Worm (Caenorhabditis elegans) whole organism, young adult: ENCODE results near the gene cest-1.1.

Source experiments
- B0261.1 ChIP-seq: sonication (generic microtip); optimal IDR thresholded peaks from 2 replicates; lab custom pipeline; 2016; ENCODE audit warnings: mild to moderate bottlenecking, missing genetic modification characterization, moderate library complexity, missing compliant biosample characterization
- B0336.3 ChIP-seq: fragments of 200-800 bp; sonication (Bioruptor generic); IDR thresholded peaks from 2 replicates; pipeline ENCODE4 v1.3.6; 2022; ENCODE audit warnings: missing genetic modification characterization, missing compliant biosample characterization
- D2030.7 ChIP-seq: fragments of 200-800 bp; sonication (Bioruptor generic); IDR thresholded peaks from 2 replicates; pipeline ENCODE4 v1.3.6; 2022; ENCODE audit warnings: missing genetic modification reagents, missing genetic modification characterization, missing compliant biosample characterization
- F33H1.4 ChIP-seq: fragments of 200-800 bp; sonication (Bioruptor generic); IDR thresholded peaks from 2 replicates; pipeline ENCODE4 v1.3.6; 2022; ENCODE audit warnings: missing genetic modification reagents, missing genetic modification characterization, missing compliant biosample characterization
- F37B4.10 ChIP-seq: fragments of 200-800 bp; sonication (Bioruptor generic); IDR thresholded peaks from 2 replicates; pipeline ENCODE4 v1.3.6; 2022; ENCODE audit warnings: missing genetic modification characterization, missing compliant biosample characterization
- K11D2.4 ChIP-seq: fragments of 200-800 bp; sonication (Bioruptor generic); IDR thresholded peaks from 2 replicates; pipeline ENCODE4 v1.3.6; 2022; ENCODE audit warnings: missing genetic modification reagents, missing genetic modification characterization, missing compliant biosample characterization
- K12H6.12 ChIP-seq: fragments of 200-800 bp; sonication (Bioruptor generic); optimal IDR thresholded peaks from 2 replicates; lab custom pipeline; 2018; ENCODE audit warnings: mild to moderate bottlenecking, missing genetic modification characterization, missing compliant biosample characterization
- Y95B8A.8 ChIP-seq: fragments of 200-800 bp; sonication (Bioruptor generic); IDR thresholded peaks from 2 replicates; pipeline ENCODE4 v1.3.6; 2022; ENCODE audit warnings: missing genetic modification reagents, missing genetic modification characterization, missing compliant biosample characterization
- ZK185.1 ChIP-seq: sonication (generic microtip); optimal IDR thresholded peaks from 2 replicates; lab custom pipeline; 2016; ENCODE audit warnings: mild to moderate bottlenecking, missing genetic modification characterization, missing compliant biosample characterization; ENCODE audit not compliant: poor library complexity, severe bottlenecking
- ama-1 ChIP-seq, 3 experiments: fragments of 150-350 bp in 1 of 3; sonication (generic microtip) in 2 of 3; optimal IDR thresholded peaks; 2 replicates each; lab custom pipeline; 2014 to 2018; ENCODE audit warnings: missing biosample characterization in 2 of 3, missing genetic modification characterization in 2 of 3, missing genetic modification reagents in 2 of 3
- aptf-3 ChIP-seq: fragments of 200-800 bp; sonication (Bioruptor generic); IDR thresholded peaks from 2 replicates; pipeline ENCODE4 v1.3.6; 2022; ENCODE audit warnings: missing genetic modification characterization, missing compliant biosample characterization
- atf-7 ChIP-seq: sonication (generic microtip); optimal IDR thresholded peaks from 2 replicates; lab custom pipeline; 2017; ENCODE audit warnings: mild to moderate bottlenecking, missing genetic modification characterization, missing compliant biosample characterization
- attf-6 ChIP-seq: fragments of 200-800 bp; sonication (Bioruptor generic); IDR thresholded peaks from 2 replicates; pipeline ENCODE4 v1.3.6; 2022; ENCODE audit warnings: missing genetic modification reagents, missing genetic modification characterization, missing compliant biosample characterization
- bed-2 ChIP-seq: fragments of 200-800 bp; sonication (Bioruptor generic); IDR thresholded peaks from 2 replicates; pipeline ENCODE4 v1.3.6; 2022; ENCODE audit warnings: missing genetic modification reagents, missing genetic modification characterization, missing compliant biosample characterization
- cebp-1 ChIP-seq, 2 experiments: fragments of 200-800 bp in 1 of 2; sonication (Bioruptor generic) in 1 of 2; sonication (generic microtip) in 1 of 2; IDR thresholded peaks in 1 of 2; optimal IDR thresholded peaks in 1 of 2; 2 replicates each; pipeline versions ENCODE4 v1.3.6 to Lab custom; 2017 to 2022; ENCODE audit warnings: missing compliant biosample characterization in 2 of 2, missing genetic modification characterization in 2 of 2, mild to moderate bottlenecking in 1 of 2, missing genetic modification reagents in 1 of 2, moderate library complexity in 1 of 2
- cebp-2 ChIP-seq: fragments of 200-800 bp; sonication (Bioruptor generic); IDR thresholded peaks from 2 replicates; pipeline ENCODE4 v1.3.6; 2022; ENCODE audit warnings: missing genetic modification characterization, missing compliant biosample characterization
- ceh-100 ChIP-seq: fragments of 200-800 bp; sonication (Bioruptor generic); IDR thresholded peaks from 2 replicates; pipeline ENCODE4 v1.3.6; 2022; ENCODE audit warnings: missing genetic modification reagents, missing genetic modification characterization, missing compliant biosample characterization
- ceh-27 ChIP-seq: fragments of 200-800 bp; sonication (Bioruptor generic); optimal IDR thresholded peaks from 2 replicates; lab custom pipeline; 2018; ENCODE audit warnings: mild to moderate bottlenecking, missing genetic modification characterization, moderate library complexity, missing compliant biosample characterization
- ceh-40 ChIP-seq: fragments of 200-800 bp; sonication (Bioruptor generic); IDR thresholded peaks from 2 replicates; pipeline ENCODE4 v1.3.6; 2022; ENCODE audit warnings: missing genetic modification characterization, missing compliant biosample characterization
- ceh-58 ChIP-seq: fragments of 200-800 bp; sonication (Bioruptor generic); IDR thresholded peaks from 2 replicates; pipeline ENCODE4 v1.3.6; 2022; ENCODE audit warnings: missing genetic modification characterization, missing compliant biosample characterization
- chd-7 ChIP-seq: sonication (generic microtip); optimal IDR thresholded peaks from 2 replicates; lab custom pipeline; 2016; ENCODE audit warnings: mild to moderate bottlenecking, missing genetic modification characterization, moderate library complexity, missing compliant biosample characterization
- dpff-1 ChIP-seq: sonication (generic microtip); optimal IDR thresholded peaks from 2 replicates; lab custom pipeline; 2017; ENCODE audit warnings: mild to moderate bottlenecking, missing genetic modification characterization, missing compliant biosample characterization
- egrh-3 ChIP-seq: fragments of 200-800 bp; sonication (Bioruptor generic); IDR thresholded peaks from 2 replicates; pipeline ENCODE4 v1.3.6; 2022; ENCODE audit warnings: missing genetic modification reagents, missing genetic modification characterization, missing compliant biosample characterization
- hmg-1.2 ChIP-seq: fragments of 200-800 bp; sonication (Bioruptor generic); IDR thresholded peaks from 2 replicates; pipeline ENCODE4 v1.3.6; 2022; ENCODE audit warnings: missing genetic modification reagents, missing genetic modification characterization, missing compliant biosample characterization
- let-607 ChIP-seq, 2 experiments: fragments of 200-800 bp in 1 of 2; sonication (Bioruptor generic) in 1 of 2; sonication (generic microtip) in 1 of 2; optimal IDR thresholded peaks; 2 replicates each; lab custom pipeline; 2016 to 2018; ENCODE audit warnings: mild to moderate bottlenecking in 2 of 2, missing compliant biosample characterization in 2 of 2, missing genetic modification characterization in 2 of 2, moderate library complexity in 2 of 2, missing genotype in 1 of 2
- lin-35 ChIP-seq, 3 experiments: fragments of 150-350 bp in 2 of 3; sonication (generic microtip) in 1 of 3; optimal IDR thresholded peaks; 2 replicates each; lab custom pipeline; 2014 to 2018; ENCODE audit warnings: missing biosample characterization in 3 of 3, missing genetic modification characterization in 3 of 3, missing genetic modification reagents in 3 of 3
- lin-40 ChIP-seq: sonication (generic microtip); optimal IDR thresholded peaks from 2 replicates; lab custom pipeline; 2016; ENCODE audit warnings: missing genetic modification characterization, mild to moderate bottlenecking, missing compliant biosample characterization, missing genotype, missing genetic modification reagents
- lin-54 ChIP-seq: fragments of 200-800 bp; sonication (Bioruptor generic); optimal IDR thresholded peaks from 2 replicates; lab custom pipeline; 2018; ENCODE audit warnings: mild to moderate bottlenecking, missing genetic modification characterization, missing compliant biosample characterization
- lir-1 ChIP-seq: fragments of 200-800 bp; sonication (Bioruptor generic); conservative IDR thresholded peaks from 2 replicates; pipeline ENCODE4 v1.3.6; 2022; ENCODE audit warnings: missing genetic modification reagents, missing genetic modification characterization, missing compliant biosample characterization
- madf-10 ChIP-seq: sonication (generic microtip); optimal IDR thresholded peaks from 2 replicates; lab custom pipeline; 2016; ENCODE audit warnings: mild to moderate bottlenecking, missing genetic modification characterization, missing compliant biosample characterization
- madf-3 ChIP-seq: fragments of 200-800 bp; sonication (Bioruptor generic); IDR thresholded peaks from 2 replicates; pipeline ENCODE4 v1.3.6; 2022; ENCODE audit warnings: missing genetic modification reagents, missing genetic modification characterization, missing compliant biosample characterization
- mel-28 ChIP-seq: sonication (generic microtip); optimal IDR thresholded peaks from 2 replicates; lab custom pipeline; 2016; ENCODE audit warnings: borderline replicate concordance, mild to moderate bottlenecking, missing genetic modification characterization, missing compliant biosample characterization
- mes-4 ChIP-seq: sonication (generic microtip); optimal IDR thresholded peaks from 2 replicates; lab custom pipeline; 2016; ENCODE audit warnings: missing genotype, missing genetic modification characterization, missing compliant biosample characterization
- pbrm-1 ChIP-seq: fragments of 200-800 bp; sonication (Bioruptor generic); IDR thresholded peaks from 2 replicates; pipeline ENCODE4 v1.3.6; 2022; ENCODE audit warnings: missing genetic modification reagents, missing genetic modification characterization, missing compliant biosample characterization
- rcor-1 ChIP-seq: fragments of 200-800 bp; sonication (Bioruptor generic); IDR thresholded peaks from 2 replicates; pipeline ENCODE4 v1.3.6; 2022; ENCODE audit warnings: missing genetic modification reagents, missing genetic modification characterization, missing compliant biosample characterization
- rpc-1 ChIP-seq, 2 experiments: fragments of 150-350 bp in 1 of 2; sonication (generic microtip) in 1 of 2; optimal IDR thresholded peaks; 2 replicates each; lab custom pipeline; 2014 to 2018; ENCODE audit warnings: missing biosample characterization in 1 of 2, missing genetic modification characterization in 1 of 2, missing genetic modification reagents in 1 of 2, missing genotype in 1 of 2
- sdz-38 ChIP-seq: sonication (generic microtip); optimal IDR thresholded peaks from 2 replicates; lab custom pipeline; 2016; ENCODE audit warnings: missing genotype, missing genetic modification characterization, missing compliant biosample characterization
- sea-2 ChIP-seq: fragments of 200-800 bp; sonication (Bioruptor generic); IDR thresholded peaks from 2 replicates; pipeline ENCODE4 v1.3.6; 2022; ENCODE audit warnings: missing genetic modification characterization, missing compliant biosample characterization
- snpc-3.4 ChIP-seq: sonication (generic microtip); optimal IDR thresholded peaks from 2 replicates; lab custom pipeline; 2017; ENCODE audit warnings: missing genetic modification characterization, mild to moderate bottlenecking, missing compliant biosample characterization, antibody characterized with exemption, moderate library complexity, missing genotype, missing genetic modification reagents
- snpc-4 ChIP-seq, 5 experiments: fragments of 150-350 bp in 1 of 5; sonication (generic microtip) in 4 of 5; optimal IDR thresholded peaks; 2 replicates each; lab custom pipeline; 2014 to 2018; ENCODE audit warnings: missing genetic modification characterization in 5 of 5, missing biosample characterization in 3 of 5, antibody characterized with exemption in 2 of 5, mild to moderate bottlenecking in 2 of 5, missing compliant biosample characterization in 2 of 5, missing genotype in 2 of 5, moderate library complexity in 2 of 5, missing genetic modification reagents in 1 of 5
- somi-1 ChIP-seq: fragments of 200-800 bp; sonication (Bioruptor generic); optimal IDR thresholded peaks from 2 replicates; lab custom pipeline; 2018; ENCODE audit warnings: mild to moderate bottlenecking, missing genetic modification characterization, missing compliant biosample characterization
- xnd-1 ChIP-seq: sonication (generic microtip); optimal IDR thresholded peaks from 2 replicates; lab custom pipeline; 2016; ENCODE audit warnings: missing genotype, missing genetic modification reagents, missing genetic modification characterization, missing compliant biosample characterization
- ztf-18 ChIP-seq: sonication (generic microtip); optimal IDR thresholded peaks from 2 replicates; lab custom pipeline; 2016; ENCODE audit warnings: missing genotype, mild to moderate bottlenecking, missing genetic modification characterization, missing compliant biosample characterization
- ztf-25 ChIP-seq: fragments of 200-800 bp; sonication (Bioruptor generic); IDR thresholded peaks from 2 replicates; pipeline ENCODE4 v1.3.6; 2022; ENCODE audit warnings: missing genetic modification reagents, missing genetic modification characterization, missing compliant biosample characterization
- ztf-28 ChIP-seq: fragments of 200-800 bp; sonication (Bioruptor generic); IDR thresholded peaks from 2 replicates; pipeline ENCODE4 v1.3.6; 2022; ENCODE audit warnings: missing genetic modification reagents, missing genetic modification characterization, missing compliant biosample characterization
- ztf-3 ChIP-seq: fragments of 200-800 bp; sonication (Bioruptor generic); optimal IDR thresholded peaks from 2 replicates; lab custom pipeline; 2018; ENCODE audit warnings: mild to moderate bottlenecking, missing genetic modification characterization, missing compliant biosample characterization

The cest-1.1 gene

DNA sequence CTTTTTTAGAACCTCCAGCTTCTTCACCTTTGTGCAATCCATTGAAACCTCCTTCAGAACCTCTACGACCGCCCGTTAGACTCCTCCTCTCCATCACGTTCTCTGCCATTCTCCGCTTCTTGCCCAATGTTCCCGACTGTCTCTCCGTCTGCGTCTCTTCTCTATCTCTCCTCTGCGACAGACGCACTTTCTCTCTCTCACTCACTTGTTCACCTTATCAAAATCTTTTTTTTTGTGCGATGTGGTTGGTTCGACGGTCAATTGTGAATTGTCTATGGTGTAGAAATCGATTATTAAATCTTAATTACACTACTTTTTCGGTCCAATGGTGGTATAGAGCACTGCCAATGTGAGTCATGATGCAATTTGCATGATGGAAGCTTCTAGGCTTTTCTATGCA lies 26.9 kb upstream of the cest-1.1 start, which contains the start of gene atfs-1 (continued):
- TF ChIP-seq snpc-4 (GFP tag; optimal IDR thresholded peaks at IDR 0.05; lab: Kevin White, UChicago) (no peak), snpc-4 (tag; optimal IDR thresholded peaks at IDR 0.05; lab: Kevin White, UChicago) (peak in 3 of 4 experiments; percentile 4 to 14 (median 12)), lin-35 (GFP tag; optimal IDR thresholded peaks at IDR 0.05; lab: Kevin White, UChicago) (peak in 1 of 3 experiments; percentile 1), mes-4 (no peak), pbrm-1 (GFP tag; lab: Robert Waterston, UW) (peak; percentile 59; the same call in 1 of the 2 replicates), lin-40 (tag; lab: Kevin White, UChicago) (peak; percentile 62), rpc-1 (optimal IDR thresholded peaks at IDR 0.05; lab: Kevin White, UChicago) (no peak), rpc-1 (tag; optimal IDR thresholded peaks at IDR 0.05; lab: Kevin White, UChicago) (no peak), bed-2 (GFP tag; lab: Robert Waterston, UW) (0 out of 2 replicates have a peak, but pooled peaks have one; percentile 44), B0336.3 (GFP tag; lab: Robert Waterston, UW) (peak; percentile 52; the same call in 1 of the 2 replicates), attf-6 (GFP tag; lab: Robert Waterston, UW) (no peak), chd-7 (peak; percentile 28), ztf-18 (tag; lab: Kevin White, UChicago) (peak; percentile 75), ama-1 (optimal IDR thresholded peaks at IDR 0.05; lab: Kevin White, UChicago) (peak; percentile 81), ama-1 (GFP tag; optimal IDR thresholded peaks at IDR 0.05; lab: Kevin White, UChicago) (no peak), ceh-40 (GFP tag; lab: Robert Waterston, UW) (no peak), ztf-25 (GFP tag; lab: Robert Waterston, UW) (no peak), egrh-3 (GFP tag; lab: Robert Waterston, UW) (peak; percentile 41; the same call in 1 of the 2 replicates)

DNA sequence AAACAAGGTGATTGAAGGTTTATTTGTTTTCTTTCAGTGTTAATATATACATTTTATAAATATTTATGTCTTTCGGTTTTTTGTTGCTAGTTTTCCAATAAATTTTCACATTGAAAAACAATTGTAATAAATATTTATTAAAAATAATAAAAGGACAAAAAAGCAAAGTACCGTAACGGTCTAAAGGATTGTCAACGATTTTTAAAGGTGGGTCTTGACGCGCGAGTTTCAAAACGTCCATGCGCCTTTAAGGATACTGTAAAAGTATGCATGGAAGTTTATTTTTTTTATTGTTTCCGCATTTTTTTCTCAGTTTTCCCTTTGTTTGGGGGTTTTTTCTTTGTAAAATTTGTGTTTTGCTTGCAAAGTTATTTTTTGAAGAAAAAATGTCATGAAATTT lies 26.3 kb upstream of the cest-1.1 start:
- no peak for TF ChIP-seq ceh-58
- peak; percentile 95 for TF ChIP-seq F33H1.4
- no peak for TF ChIP-seq sdz-38 (tag; lab: Kevin White, UChicago)
- no peak for TF ChIP-seq atf-7
- TF ChIP-seq sea-2 (GFP tag; lab: Robert Waterston, UW), result no peak
- TF ChIP-seq rcor-1 (GFP tag; lab: Robert Waterston, UW), result no peak
- TF ChIP-seq ZK185.1 (tag; lab: Kevin White, UChicago), result no peak
- TF ChIP-seq madf-10 (tag; lab: Kevin White, UChicago), result no peak
- no peak for TF ChIP-seq egrh-3 (GFP tag; lab: Robert Waterston, UW)
- TF ChIP-seq ceh-27, result no peak
- no peak for TF ChIP-seq K12H6.12 (tag; lab: Kevin White, UChicago)
- TF ChIP-seq ztf-3, result no peak
- TF ChIP-seq lir-1 (GFP tag; lab: Robert Waterston, UW), result no peak
- TF ChIP-seq somi-1 (GFP tag; lab: Kevin White, UChicago), result no peak
- no peak for TF ChIP-seq aptf-3 (GFP tag; lab: Robert Waterston, UW)
- TF ChIP-seq F37B4.10 (GFP tag; lab: Robert Waterston, UW), result no peak
- TF ChIP-seq dpff-1, result no peak
- no peak for TF ChIP-seq ztf-28 (GFP tag; lab: Robert Waterston, UW)
- no peak for TF ChIP-seq hmg-1.2 (GFP tag; lab: Robert Waterston, UW)
- TF ChIP-seq let-607 (tag; optimal IDR thresholded peaks at IDR 0.05; lab: Kevin White, UChicago), result no peak
- TF ChIP-seq snpc-3.4 (tag; lab: Kevin White, UChicago), result peak; percentile 21
- TF ChIP-seq xnd-1 (tag; lab: Kevin White, UChicago), result peak; percentile 93
- peak; percentile 72 for TF ChIP-seq D2030.7 (GFP tag; lab: Robert Waterston, UW)
- TF ChIP-seq cebp-2, result no peak
- TF ChIP-seq madf-3, result no peak
- peak; percentile 38 for TF ChIP-seq lin-54 (GFP tag; lab: Kevin White, UChicago)
- no peak for TF ChIP-seq ceh-100
- TF ChIP-seq mel-28 (tag; lab: Kevin White, UChicago), result no peak
- TF ChIP-seq B0261.1, result no peak
- no peak for TF ChIP-seq K11D2.4 (GFP tag; lab: Robert Waterston, UW)
- no peak for TF ChIP-seq Y95B8A.8 (GFP tag; lab: Robert Waterston, UW)
- no peak for TF ChIP-seq cebp-1 (GFP tag; IDR thresholded peaks at IDR 0.05; lab: Robert Waterston, UW)
- no peak for TF ChIP-seq cebp-1 (tag; optimal IDR thresholded peaks at IDR 0.05; lab: Kevin White, UChicago)
